Worm (Caenorhabditis elegans) whole organism, L4 larva: Measurements from ENCODE around the gene R07E5.17.

Experiments used
- F10B5.3 ChIP-seq: sonication (generic microtip); optimal IDR thresholded peaks from 2 replicates; lab custom pipeline; 2016; ENCODE audit warnings: mild to moderate bottlenecking, missing genetic modification characterization, missing compliant biosample characterization
- F37D6.2 ChIP-seq: sonication (generic microtip); optimal IDR thresholded peaks from 2 replicates; lab custom pipeline; 2016; ENCODE audit warnings: mild to moderate bottlenecking, missing genetic modification characterization, missing compliant biosample characterization
- T20F7.1 ChIP-seq: fragments of 200-800 bp; sonication (Bioruptor generic); optimal IDR thresholded peaks from 2 replicates; lab custom pipeline; 2018; ENCODE audit warnings: mild to moderate bottlenecking, missing genetic modification characterization, missing compliant biosample characterization
- Y105C5A.15 ChIP-seq: fragments of 200-800 bp; sonication (Bioruptor generic); IDR thresholded peaks from 2 replicates; pipeline ENCODE4 v1.3.6; 2022; ENCODE audit warnings: missing genetic modification characterization, missing compliant biosample characterization
- Y5F2A.4 ChIP-seq: fragments of 200-800 bp; sonication (Bioruptor generic); optimal IDR thresholded peaks from 2 replicates; lab custom pipeline; 2018; ENCODE audit warnings: mild to moderate bottlenecking, missing genetic modification characterization, missing compliant biosample characterization
- aly-2 ChIP-seq: sonication (generic microtip); optimal IDR thresholded peaks from 2 replicates; lab custom pipeline; 2018; ENCODE audit warnings: missing biosample characterization, missing genetic modification characterization
- ama-1 ChIP-seq: fragments of 150-350 bp; optimal IDR thresholded peaks from 2 replicates; lab custom pipeline; 2014; ENCODE audit warnings: inconsistent platforms, mixed read lengths
- ceh-28 ChIP-seq: fragments of 150-350 bp; optimal IDR thresholded peaks from 2 replicates; lab custom pipeline; 2014; ENCODE audit warnings: missing biosample characterization, missing genetic modification reagents, missing genetic modification characterization
- ceh-62 ChIP-seq: sonication (generic microtip); optimal IDR thresholded peaks from 2 replicates; lab custom pipeline; 2017; ENCODE audit warnings: missing biosample characterization, missing genetic modification characterization
- ceh-82 ChIP-seq: sonication (generic microtip); optimal IDR thresholded peaks from 2 replicates; lab custom pipeline; 2017; ENCODE audit warnings: missing biosample characterization, missing genetic modification characterization
- ces-1 ChIP-seq: fragments of 150-350 bp; sonication (generic microtip); optimal IDR thresholded peaks from 4 replicates; lab custom pipeline; 2014; ENCODE audit warnings: missing biosample characterization, missing genetic modification reagents, missing genetic modification characterization
- cey-2 ChIP-seq: sonication (generic microtip); optimal IDR thresholded peaks from 3 replicates; lab custom pipeline; 2017; ENCODE audit warnings: missing genetic modification characterization, mild to moderate bottlenecking, missing compliant biosample characterization, antibody characterized with exemption, borderline replicate concordance; ENCODE audit not compliant: insufficient read depth
- ctbp-1 ChIP-seq: fragments of 200-800 bp; sonication (Bioruptor generic); IDR thresholded peaks from 2 replicates; pipeline ENCODE4 v1.3.6; 2022; ENCODE audit warnings: missing genetic modification reagents, missing genetic modification characterization, missing compliant biosample characterization
- daf-12 ChIP-seq: fragments of 150-350 bp; optimal IDR thresholded peaks from 2 replicates; lab custom pipeline; 2014; ENCODE audit warnings: missing biosample characterization, missing genetic modification reagents, missing genetic modification characterization
- daf-16 ChIP-seq, 3 experiments: sonication (generic microtip); optimal IDR thresholded peaks; 2 replicates each; lab custom pipeline; 2016 to 2017; ENCODE audit warnings: missing genetic modification characterization in 3 of 3, missing genetic modification reagents in 3 of 3, mild to moderate bottlenecking in 2 of 3, missing compliant biosample characterization in 2 of 3, missing biosample characterization in 1 of 3, moderate library complexity in 1 of 3
- daf-19 ChIP-seq: fragments of 200-800 bp; sonication (Bioruptor generic); conservative IDR thresholded peaks from 2 replicates; pipeline ENCODE4 v1.3.6; 2022; ENCODE audit warnings: missing genetic modification characterization, missing compliant biosample characterization
- dpl-1 ChIP-seq: fragments of 150-350 bp; optimal IDR thresholded peaks from 2 replicates; lab custom pipeline; 2014; ENCODE audit warnings: missing biosample characterization, missing genetic modification reagents, missing genetic modification characterization
- egl-27 ChIP-seq: sonication (generic microtip); optimal IDR thresholded peaks from 3 replicates; lab custom pipeline; 2017; ENCODE audit warnings: missing biosample characterization, missing genetic modification reagents, missing genetic modification characterization
- fos-1 ChIP-seq: fragments of 150-350 bp; optimal IDR thresholded peaks from 2 replicates; lab custom pipeline; 2014; ENCODE audit warnings: missing biosample characterization, missing genetic modification characterization
- gei-8 ChIP-seq: fragments of 200-800 bp; sonication (Bioruptor generic); optimal IDR thresholded peaks from 2 replicates; lab custom pipeline; 2018; ENCODE audit warnings: mild to moderate bottlenecking, missing genetic modification characterization, missing compliant biosample characterization
- hif-1 ChIP-seq, 2 experiments: sonication (generic microtip); optimal IDR thresholded peaks; 2 replicates each; lab custom pipeline; 2016 to 2017; ENCODE audit warnings: missing compliant biosample characterization in 2 of 2, missing genetic modification characterization in 2 of 2, missing genetic modification reagents in 2 of 2, missing genotype in 2 of 2, mild to moderate bottlenecking in 1 of 2
- hlh-11 ChIP-seq: fragments of 200-800 bp; sonication (Bioruptor generic); optimal IDR thresholded peaks from 2 replicates; lab custom pipeline; 2018; ENCODE audit warnings: mild to moderate bottlenecking, missing genetic modification characterization, missing compliant biosample characterization
- hlh-30 ChIP-seq: sonication (generic microtip); optimal IDR thresholded peaks from 2 replicates; lab custom pipeline; 2017; ENCODE audit warnings: antibody characterized with exemption, mild to moderate bottlenecking, missing genetic modification characterization, missing compliant biosample characterization; ENCODE audit not compliant: insufficient read depth
- jun-1 ChIP-seq: fragments of 150-350 bp; optimal IDR thresholded peaks from 2 replicates; lab custom pipeline; 2014; ENCODE audit warnings: missing biosample characterization, missing genetic modification reagents, missing genetic modification characterization
- lim-7 ChIP-seq: fragments of 200-800 bp; sonication (Bioruptor generic); IDR thresholded peaks from 2 replicates; pipeline ENCODE4 v1.3.6; 2022; ENCODE audit warnings: missing genetic modification characterization, missing compliant biosample characterization
- lin-1 ChIP-seq: fragments of 200-800 bp; sonication (Bioruptor generic); IDR thresholded peaks from 2 replicates; pipeline ENCODE4 v1.3.6; 2022; ENCODE audit warnings: missing genetic modification reagents, missing genetic modification characterization, missing compliant biosample characterization
- lin-13 ChIP-seq: fragments of 150-350 bp; optimal IDR thresholded peaks from 2 replicates; lab custom pipeline; 2014; ENCODE audit warnings: missing biosample characterization, missing genetic modification reagents, missing genetic modification characterization
- lin-15B ChIP-seq: fragments of 150-350 bp; sonication (generic microtip); optimal IDR thresholded peaks from 3 replicates; lab custom pipeline; 2014; ENCODE audit warnings: missing biosample characterization, missing genetic modification characterization
- madf-5 ChIP-seq, 2 experiments: fragments of 200-800 bp; sonication (Bioruptor generic); IDR thresholded peaks; 2 replicates each; pipeline ENCODE4 v1.3.6; 2022; ENCODE audit warnings: missing compliant biosample characterization in 2 of 2, missing genetic modification characterization in 2 of 2
- madf-9 ChIP-seq: fragments of 200-800 bp; sonication (Bioruptor generic); conservative IDR thresholded peaks from 2 replicates; pipeline ENCODE4 v1.3.6; 2022; ENCODE audit warnings: missing genetic modification reagents, missing genetic modification characterization, missing compliant biosample characterization
- mdt-29 ChIP-seq: fragments of 200-800 bp; sonication (Bioruptor generic); IDR thresholded peaks from 2 replicates; pipeline ENCODE4 v1.3.6; 2022; ENCODE audit warnings: missing genetic modification reagents, missing genetic modification characterization, missing compliant biosample characterization
- nhr-10 ChIP-seq: fragments of 150-350 bp; optimal IDR thresholded peaks from 2 replicates; lab custom pipeline; 2014; ENCODE audit warnings: missing biosample characterization, missing genetic modification characterization
- nhr-102 ChIP-seq: sonication (generic microtip); optimal IDR thresholded peaks from 2 replicates; lab custom pipeline; 2016; ENCODE audit warnings: mild to moderate bottlenecking, missing genetic modification characterization, moderate library complexity, missing compliant biosample characterization
- nhr-11 ChIP-seq: fragments of 150-350 bp; optimal IDR thresholded peaks from 2 replicates; lab custom pipeline; 2014; ENCODE audit warnings: missing biosample characterization, missing genetic modification characterization
- nhr-237 ChIP-seq: sonication (generic microtip); optimal IDR thresholded peaks from 2 replicates; lab custom pipeline; 2017; ENCODE audit warnings: missing biosample characterization, missing genetic modification characterization
- nhr-25 ChIP-seq: sonication (generic microtip); optimal IDR thresholded peaks from 2 replicates; lab custom pipeline; 2017; ENCODE audit warnings: missing genetic modification characterization, mild to moderate bottlenecking, missing compliant biosample characterization, antibody characterized with exemption, moderate library complexity, borderline replicate concordance; ENCODE audit not compliant: insufficient read depth
- nhr-41 ChIP-seq: fragments of 200-800 bp; sonication (Bioruptor generic); IDR thresholded peaks from 2 replicates; pipeline ENCODE4 v1.3.6; 2022; ENCODE audit warnings: missing genetic modification reagents, missing genetic modification characterization, missing compliant biosample characterization
- nhr-6 ChIP-seq: fragments of 150-350 bp; optimal IDR thresholded peaks from 2 replicates; lab custom pipeline; 2014; ENCODE audit warnings: missing biosample characterization, missing genetic modification characterization
- nhr-76 ChIP-seq: fragments of 150-350 bp; optimal IDR thresholded peaks from 2 replicates; lab custom pipeline; 2014; ENCODE audit warnings: missing biosample characterization, missing genetic modification characterization
- saeg-2 ChIP-seq: fragments of 200-800 bp; sonication (Bioruptor generic); IDR thresholded peaks from 2 replicates; pipeline ENCODE4 v1.3.6; 2022; ENCODE audit warnings: missing genetic modification reagents, missing genetic modification characterization, missing compliant biosample characterization
- set-16 ChIP-seq: fragments of 200-800 bp; sonication (Bioruptor generic); IDR thresholded peaks from 2 replicates; pipeline ENCODE4 v1.3.6; 2022; ENCODE audit warnings: missing genetic modification reagents, missing genetic modification characterization, missing compliant biosample characterization
- skn-1 ChIP-seq: fragments of 150-350 bp; optimal IDR thresholded peaks from 2 replicates; lab custom pipeline; 2014; ENCODE audit warnings: missing biosample characterization, missing genetic modification characterization
- spr-1 ChIP-seq: sonication (generic microtip); optimal IDR thresholded peaks from 2 replicates; lab custom pipeline; 2016; ENCODE audit warnings: mild to moderate bottlenecking, missing genetic modification characterization, missing compliant biosample characterization
- spr-3 ChIP-seq: fragments of 200-800 bp; sonication (Bioruptor generic); optimal IDR thresholded peaks from 2 replicates; lab custom pipeline; 2018; ENCODE audit warnings: mild to moderate bottlenecking, missing genetic modification characterization, missing compliant biosample characterization
- tag-97 ChIP-seq: fragments of 200-800 bp; sonication (Bioruptor generic); IDR thresholded peaks from 2 replicates; pipeline ENCODE4 v1.3.6; 2022; ENCODE audit warnings: missing genetic modification characterization, missing compliant biosample characterization
- tra-1 ChIP-seq: fragments of 200-800 bp; sonication (Bioruptor generic); IDR thresholded peaks from 2 replicates; pipeline ENCODE4 v1.3.6; 2022; ENCODE audit warnings: missing genetic modification reagents, missing genetic modification characterization, missing compliant biosample characterization
- vab-7 ChIP-seq: fragments of 200-800 bp; sonication (Bioruptor generic); IDR thresholded peaks from 2 replicates; pipeline ENCODE4 v1.3.6; 2022; ENCODE audit warnings: missing genetic modification reagents, missing genetic modification characterization, missing compliant biosample characterization
- zag-1 ChIP-seq: fragments of 150-350 bp; optimal IDR thresholded peaks from 2 replicates; lab custom pipeline; 2014; ENCODE audit warnings: missing biosample characterization, missing genetic modification characterization
- zip-11 ChIP-seq: fragments of 200-800 bp; sonication (Bioruptor generic); IDR thresholded peaks from 2 replicates; pipeline ENCODE4 v1.3.6; 2022; ENCODE audit warnings: missing genetic modification characterization, missing compliant biosample characterization
- ztf-11 ChIP-seq: fragments of 150-350 bp; optimal IDR thresholded peaks from 2 replicates; lab custom pipeline; 2014; ENCODE audit warnings: missing biosample characterization, missing genetic modification characterization

The R07E5.17 gene

DNA sequence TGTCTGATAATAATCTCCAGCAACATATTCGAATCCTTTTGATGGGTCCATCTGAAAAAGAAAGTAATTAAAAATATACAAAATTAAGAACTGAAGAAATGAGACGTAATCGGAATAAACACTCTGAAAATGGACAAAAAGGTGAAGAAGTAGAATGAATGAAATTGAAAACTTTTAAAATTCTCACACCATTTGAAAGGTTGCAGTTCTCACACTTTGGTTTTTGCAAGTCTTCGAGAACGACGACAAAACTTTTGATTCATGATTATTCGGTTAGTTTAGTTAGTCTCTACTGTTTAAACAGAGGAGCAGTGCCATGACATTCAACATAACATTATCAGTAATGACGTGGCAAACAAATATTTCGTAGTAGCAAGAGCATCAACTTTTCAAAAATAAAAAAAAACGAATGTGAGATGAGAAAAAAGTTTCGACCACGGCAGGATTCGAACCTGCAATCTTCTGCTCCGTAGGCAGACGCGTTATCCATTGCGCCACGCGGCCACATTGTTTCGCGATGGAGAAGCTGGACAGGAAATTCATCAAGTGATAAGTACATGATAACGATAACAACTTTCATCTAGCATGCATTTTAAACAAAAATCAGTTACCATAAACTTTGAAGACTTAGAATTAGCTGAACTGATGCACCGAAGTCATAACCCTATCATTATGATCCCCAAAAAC is 45.8 kb upstream of the R07E5.17 start, which contains the start of gene ceh-43 (continued):
- no peak for TF ChIP-seq nhr-25 (tag; lab: Kevin White, UChicago)
- no peak for TF ChIP-seq ama-1 (lab: Kevin White, UChicago)
- no peak for TF ChIP-seq gei-8 (GFP tag; lab: Kevin White, UChicago)
- TF ChIP-seq nhr-10 = no peak
- TF ChIP-seq dpl-1 (GFP tag; lab: Kevin White, UChicago) = no peak
- TF ChIP-seq daf-19 = no peak; the same call in 1 of the 2 replicates
- TF ChIP-seq daf-12 (tag; lab: Kevin White, UChicago) = no peak
- TF ChIP-seq hlh-30 (tag; lab: Kevin White, UChicago) = no peak
- TF ChIP-seq nhr-6 (tag; lab: Kevin White, UChicago) = no peak
- 0 out of 2 replicates have a peak, but pooled peaks have one; percentile 15 for TF ChIP-seq nhr-41
- TF ChIP-seq jun-1 = no peak
- TF ChIP-seq ceh-62 = no peak
- no peak for TF ChIP-seq nhr-102 (tag; lab: Kevin White, UChicago)
- TF ChIP-seq skn-1 (tag; lab: Kevin White, UChicago) = no peak
- TF ChIP-seq tag-97 (GFP tag; lab: Robert Waterston, UW) = no peak
- TF ChIP-seq lin-15B (tag; lab: Kevin White, UChicago) = no peak
- no peak for TF ChIP-seq madf-9 (GFP tag; lab: Robert Waterston, UW)
- peak; percentile 43; the same call in 1 of the 2 replicates for TF ChIP-seq ctbp-1 (GFP tag; lab: Robert Waterston, UW)
- TF ChIP-seq zag-1 (tag; lab: Kevin White, UChicago) = no peak
- no peak for TF ChIP-seq ztf-11
- no peak for TF ChIP-seq zip-11
- no peak for TF ChIP-seq tra-1 (GFP tag; lab: Robert Waterston, UW)
- no peak for TF ChIP-seq cey-2 (tag; lab: Kevin White, UChicago)
- TF ChIP-seq F37D6.2 = no peak
- TF ChIP-seq lin-13 (GFP tag; lab: Kevin White, UChicago) = no peak
- TF ChIP-seq aly-2 (tag; lab: Kevin White, UChicago) = no peak
- TF ChIP-seq saeg-2 (GFP tag; lab: Robert Waterston, UW) = no peak
- TF ChIP-seq Y5F2A.4 = peak; percentile 23
- no peak for TF ChIP-seq nhr-76 (tag; lab: Kevin White, UChicago)
- peak; percentile 59; the same call in 1 of the 2 replicates for TF ChIP-seq vab-7 (GFP tag; lab: Robert Waterston, UW)
- TF ChIP-seq Y105C5A.15 (GFP tag; lab: Robert Waterston, UW) = no peak
- no peak for TF ChIP-seq fos-1 (tag; lab: Kevin White, UChicago)
- TF ChIP-seq egl-27 (tag; lab: Kevin White, UChicago) = no peak
- TF ChIP-seq hif-1 (tag; optimal IDR thresholded peaks at IDR 0.05; lab: Kevin White, UChicago) = no peak
- no peak for TF ChIP-seq hlh-11
- TF ChIP-seq ceh-28 = no peak
- TF ChIP-seq lim-7 (GFP tag; lab: Robert Waterston, UW) = peak; percentile 69
- TF ChIP-seq madf-5 (GFP tag; IDR thresholded peaks at IDR 0.05; lab: Robert Waterston, UW) = 0 out of 4 replicates have a peak, but pooled peaks of 1 of the 2 experiments have one; percentile 38
- no peak for TF ChIP-seq lin-1 (GFP tag; lab: Robert Waterston, UW)
- TF ChIP-seq daf-16 (GFP tag; optimal IDR thresholded peaks at IDR 0.05; lab: Kevin White, UChicago) = peak in 1 of 2 experiments; percentile 64
- TF ChIP-seq daf-16 (tag; optimal IDR thresholded peaks at IDR 0.05; lab: Kevin White, UChicago) = no peak
- no peak for TF ChIP-seq F10B5.3 (tag; lab: Kevin White, UChicago)
- TF ChIP-seq T20F7.1 (GFP tag; lab: Kevin White, UChicago) = no peak
- no peak for TF ChIP-seq spr-1 (tag; lab: Kevin White, UChicago)
- no peak for TF ChIP-seq nhr-11 (tag; lab: Kevin White, UChicago)
- TF ChIP-seq ceh-82 (tag; lab: Kevin White, UChicago) = no peak
- TF ChIP-seq ces-1 (GFP tag; lab: Kevin White, UChicago) = no peak
- no peak for TF ChIP-seq nhr-237 (tag; lab: Kevin White, UChicago)
- TF ChIP-seq set-16 (GFP tag; lab: Robert Waterston, UW) = no peak
- TF ChIP-seq mdt-29 = no peak
- TF ChIP-seq spr-3 (GFP tag; lab: Kevin White, UChicago) = no peak
